Worm (Caenorhabditis elegans): ENCODE data around the gene ceh-63.

- TF ChIP-seq unc-39 (tag; optimal IDR thresholded peaks at IDR 0.05) (no peak), mep-1 (tag; optimal IDR thresholded peaks at IDR 0.05) (no peak), ceh-39 (tag; optimal IDR thresholded peaks at IDR 0.05) (no peak)
These were observed 6.8 kb upstream of the ceh-63 start, which contains the start of gene tsp-17 for ce11 chrX:3680544-3681214.

Data from whole organism, mixed stage, embryonic.